Fruit fly (Drosophila melanogaster) whole organism, embryonic: ENCODE measurements around the gene Sb.

Source experiments
- Camta ChIP-seq: fragments of 200-800 bp; sonication (Bioruptor generic); optimal IDR thresholded peaks from 2 replicates; lab custom pipeline; 2016; ENCODE audit warnings: missing biosample characterization, missing genetic modification characterization
- Neu2 ChIP-seq: fragments of 200-800 bp; sonication (Bioruptor generic); optimal IDR thresholded peaks from 3 replicates; lab custom pipeline; 2016; ENCODE audit warnings: missing biosample characterization, missing genetic modification characterization, borderline replicate concordance

dm6 chr3R:16069266-16069665 is 46.7 kb upstream of the Sb start:
- TF ChIP-seq Camta, result no peak
- no peak for TF ChIP-seq Neu2 (GFP tag; lab: Kevin White, UChicago)
